Fruit fly (Drosophila melanogaster): ENCODE results near the gene CG3526.

CG3526 gene

DNA sequence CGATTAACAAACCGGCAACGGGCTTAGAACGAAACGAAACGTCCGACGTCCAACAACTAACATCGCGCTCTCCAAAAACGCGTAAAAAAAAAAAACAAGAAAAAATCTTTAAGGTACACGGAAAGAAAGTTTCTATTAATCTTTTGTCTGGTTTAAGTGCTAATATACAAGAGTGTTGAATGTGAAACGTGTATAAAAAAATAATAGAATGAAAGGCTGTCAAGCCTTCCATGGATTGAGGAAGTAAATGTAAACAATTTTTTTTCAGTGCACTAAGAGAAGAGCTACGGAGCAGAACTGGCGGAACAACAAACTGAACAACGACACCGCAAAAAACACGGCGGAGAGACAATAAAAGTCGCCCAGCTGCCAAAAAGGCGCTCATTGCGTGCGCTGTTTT lies 29.2 kb downstream of the CG3526 start, which contains the start of gene CG3588 (continued):
- TF ChIP-seq amos (GFP tag; IDR thresholded peaks at IDR 0.05; ENCODE audit: partially characterized antibody) (no peak), caup (GFP tag; optimal IDR thresholded peaks at IDR 0.05; ENCODE audit: severe bottlenecking) (peak; percentile 77), CG3995 (GFP tag; optimal IDR thresholded peaks at IDR 0.05) (peak; percentile 5), ro (GFP tag; IDR thresholded peaks at IDR 0.05) (no peak), CG12155 (GFP tag; optimal IDR thresholded peaks at IDR 0.05) (peak; percentile 70), CG13123 (GFP tag; optimal IDR thresholded peaks at IDR 0.05) (peak; percentile 67), CG2712 (tag; optimal IDR thresholded peaks at IDR 0.05) (peak; percentile 52), B-H1 (GFP tag; IDR thresholded peaks at IDR 0.05) (peak; percentile 57), CG6689 (GFP tag; IDR thresholded peaks at IDR 0.05) (peak; percentile 71), MBD-R2 (GFP tag; IDR thresholded peaks at IDR 0.05) (peak; percentile 57), CG8388 (GFP tag; optimal IDR thresholded peaks at IDR 0.05) (peak; percentile 35), Chrac-16 (GFP tag; optimal IDR thresholded peaks at IDR 0.05) (peak; percentile 68), CG3838 (GFP tag; optimal IDR thresholded peaks at IDR 0.05) (peak; percentile 21), Doc3 (GFP tag; IDR thresholded peaks at IDR 0.05; ENCODE audit: partially characterized antibody) (no peak), Rx (GFP tag; IDR thresholded peaks at IDR 0.05) (peak; percentile 63; the same call in 1 of the 2 replicates), CG7839 (tag; optimal IDR thresholded peaks at IDR 0.05) (peak; percentile 82), CG6854 (GFP tag; optimal IDR thresholded peaks at IDR 0.05) (peak; percentile 60), CG11247 (GFP tag; IDR thresholded peaks at IDR 0.05) (peak; percentile 77), CG32772 (GFP tag; IDR thresholded peaks at IDR 0.05) (peak; percentile 76), Ravus (GFP tag; IDR thresholded peaks at IDR 0.05) (peak; percentile 58), CHES-1-like (GFP tag; optimal IDR thresholded peaks at IDR 0.05) (peak; percentile 74), CG1529 (GFP tag; optimal IDR thresholded peaks at IDR 0.05) (peak; percentile 21), Oli (tag; optimal IDR thresholded peaks at IDR 0.05) (peak; percentile 65), hkb (optimal IDR thresholded peaks at IDR 0.05) (no peak), hkb (GFP tag; IDR thresholded peaks at IDR 0.05) (peak; percentile 72), sima (GFP tag; optimal IDR thresholded peaks at IDR 0.05) (no peak), slou (GFP tag; optimal IDR thresholded peaks at IDR 0.05) (peak; percentile 37), HLH4C (GFP tag; IDR thresholded peaks at IDR 0.05; ENCODE audit: partially characterized antibody) (no peak), zf30C (GFP tag; optimal IDR thresholded peaks at IDR 0.05) (no peak), CG10654 (GFP tag; optimal IDR thresholded peaks at IDR 0.05) (peak; percentile 59), CG13775 (GFP tag; optimal IDR thresholded peaks at IDR 0.05) (peak; percentile 50), CG17802 (tag; optimal IDR thresholded peaks at IDR 0.05) (peak; percentile 11), Aef1 (GFP tag; IDR thresholded peaks at IDR 0.05) (peak; percentile 80), MESR4 (GFP tag; optimal IDR thresholded peaks at IDR 0.05) (no peak), CG5953 (GFP tag; IDR thresholded peaks at IDR 0.05) (0 out of 2 replicates have a peak, but pooled peaks have one; percentile 31), lmd (GFP tag; IDR thresholded peaks at IDR 0.05) (peak; percentile 85), inv (GFP tag; IDR thresholded peaks at IDR 0.05; ENCODE audit: partially characterized antibody) (no peak), CG11696 (GFP tag; IDR thresholded peaks at IDR 0.05) (peak; percentile 52), dimm (GFP tag; IDR thresholded peaks at IDR 0.05) (no peak), fd102C (GFP tag; optimal IDR thresholded peaks at IDR 0.05) (no peak), Eip74EF (GFP tag; optimal IDR thresholded peaks at IDR 0.05) (no peak), HLHmδ (GFP tag; optimal IDR thresholded peaks at IDR 0.05) (no peak), shn (GFP tag; optimal IDR thresholded peaks at IDR 0.05) (peak; percentile 22), CG3726 (GFP tag; IDR thresholded peaks at IDR 0.05) (no peak), emc (GFP tag; optimal IDR thresholded peaks at IDR 0.05) (peak; percentile 57), CG34376 (GFP tag; optimal IDR thresholded peaks at IDR 0.05) (peak; percentile 48), luna (GFP tag; optimal IDR thresholded peaks at IDR 0.05) (no peak), CG17328 (GFP tag; IDR thresholded peaks at IDR 0.05) (peak; percentile 65), CG6654 (GFP tag; optimal IDR thresholded peaks at IDR 0.05) (no peak), ranshi (GFP tag; IDR thresholded peaks at IDR 0.05) (peak; percentile 83), bigmax (GFP tag; optimal IDR thresholded peaks at IDR 0.05) (no peak)
